Worm (Caenorhabditis elegans) whole organism, L3 larva: ENCODE measurements around the gene Y34F4.3.

Experiments
- ceh-16 ChIP-seq: sonication (generic microtip); optimal IDR thresholded peaks from 2 replicates; lab custom pipeline; 2017; ENCODE audit warnings: missing biosample characterization, missing genetic modification characterization
- ceh-28 ChIP-seq: fragments of 150-350 bp; optimal IDR thresholded peaks from 2 replicates; lab custom pipeline; 2014; ENCODE audit warnings: missing biosample characterization, missing genetic modification reagents, missing genetic modification characterization
- lin-39 ChIP-seq: fragments of 150-350 bp; optimal IDR thresholded peaks from 2 replicates; lab custom pipeline; 2018; ENCODE audit warnings: missing biosample characterization, missing genetic modification reagents, missing genetic modification characterization
- ztf-4 ChIP-seq: fragments of 150-350 bp; optimal IDR thresholded peaks from 2 replicates; lab custom pipeline; 2014; ENCODE audit warnings: missing biosample characterization, missing genetic modification characterization

DNA sequence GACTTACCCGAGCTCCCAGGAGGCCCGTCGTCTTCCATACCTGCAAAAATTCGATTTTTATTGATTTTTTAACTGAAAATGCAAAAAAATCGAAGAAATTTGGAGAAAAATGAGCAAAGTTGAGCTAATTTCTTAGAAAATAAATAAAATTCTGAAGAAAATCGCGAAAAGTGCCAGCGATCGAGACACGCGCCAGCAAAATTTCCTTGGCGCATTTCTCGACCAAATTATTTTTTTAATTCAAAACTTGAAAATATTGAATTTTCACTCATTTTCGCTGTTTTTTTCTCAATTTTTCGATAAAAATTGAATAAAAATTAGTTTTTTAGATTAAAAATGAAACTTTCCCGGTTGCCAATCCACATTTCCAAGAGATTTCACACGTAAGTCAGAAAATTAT lies 21.2 kb upstream of the Y34F4.3 start, which contains the start of the genes chin-1 and BE0003N10.1:
- TF ChIP-seq ceh-28 (tag; lab: Kevin White, UChicago), result peak; percentile 8
- TF ChIP-seq ztf-4, result no peak
- TF ChIP-seq ceh-16, result no peak
- TF ChIP-seq lin-39 (tag; lab: Kevin White, UChicago), result no peak
